Worm (Caenorhabditis elegans) whole organism, L1 larva: ENCODE results near the gene C52B9.10.

Experiments
- aha-1 ChIP-seq: fragments of 150-350 bp; optimal IDR thresholded peaks from 2 replicates; lab custom pipeline; 2014; ENCODE audit warnings: missing biosample characterization, missing genetic modification characterization
- dsc-1 ChIP-seq: sonication (generic microtip); optimal IDR thresholded peaks from 2 replicates; lab custom pipeline; 2016; ENCODE audit warnings: mild to moderate bottlenecking, missing genetic modification characterization, missing compliant biosample characterization
- jun-1 ChIP-seq: fragments of 150-350 bp; optimal IDR thresholded peaks from 2 replicates; lab custom pipeline; 2014; ENCODE audit warnings: missing biosample characterization, missing genetic modification reagents, missing genetic modification characterization
- lin-39 ChIP-seq: fragments of 150-350 bp; optimal IDR thresholded peaks from 2 replicates; lab custom pipeline; 2014; ENCODE audit warnings: missing biosample characterization, missing genetic modification reagents, missing genetic modification characterization
- lir-3 ChIP-seq: sonication (generic microtip); optimal IDR thresholded peaks from 2 replicates; lab custom pipeline; 2016; ENCODE audit warnings: mild to moderate bottlenecking, missing genetic modification characterization, moderate library complexity, missing compliant biosample characterization; ENCODE audit not compliant: poor library complexity
- nhr-11 ChIP-seq: fragments of 150-350 bp; optimal IDR thresholded peaks from 2 replicates; lab custom pipeline; 2014; ENCODE audit warnings: missing biosample characterization, missing genetic modification characterization
- nhr-76 ChIP-seq: sonication (generic microtip); optimal IDR thresholded peaks from 2 replicates; lab custom pipeline; 2017; ENCODE audit warnings: missing biosample characterization, missing genetic modification characterization
- nhr-77 ChIP-seq: fragments of 150-350 bp; optimal IDR thresholded peaks from 2 replicates; lab custom pipeline; 2014; ENCODE audit warnings: missing biosample characterization, missing genetic modification characterization
- pag-3 ChIP-seq: sonication (generic microtip); optimal IDR thresholded peaks from 2 replicates; lab custom pipeline; 2017; ENCODE audit warnings: missing genetic modification characterization, mild to moderate bottlenecking, missing compliant biosample characterization, antibody characterized with exemption, borderline replicate concordance; ENCODE audit not compliant: insufficient read depth
- pqm-1 ChIP-seq: sonication (generic microtip); optimal IDR thresholded peaks from 3 replicates; lab custom pipeline; 2017; ENCODE audit warnings: missing biosample characterization, missing genetic modification characterization

DNA sequence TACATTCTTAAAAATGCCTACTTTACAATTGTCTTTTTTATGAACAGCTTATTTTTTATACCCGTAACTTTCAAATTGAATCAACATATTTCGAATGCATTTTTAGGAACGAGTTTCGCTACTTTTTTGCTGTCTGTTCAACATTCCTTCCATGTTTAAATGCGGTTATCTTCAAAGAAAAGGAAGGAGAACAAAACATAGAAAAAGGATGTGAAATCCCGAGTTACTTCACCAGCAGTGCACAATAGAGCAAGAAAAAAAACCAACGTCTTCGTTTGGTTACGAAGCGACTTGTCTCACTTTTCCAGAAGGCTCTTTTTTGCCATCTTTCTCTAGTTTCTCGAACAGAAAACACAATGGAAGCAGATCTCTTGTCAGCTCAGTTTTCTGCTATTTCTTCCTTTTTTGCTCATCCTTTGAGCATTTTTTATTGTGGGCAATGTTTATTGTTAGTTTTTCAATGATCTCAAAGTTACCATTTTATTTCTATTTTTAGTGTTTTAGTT is 12.0 kb downstream of the C52B9.10 start, which contains the start of gene cka-2:
- TF ChIP-seq nhr-77 = no peak
- no peak for TF ChIP-seq nhr-76 (tag; lab: Kevin White, UChicago)
- TF ChIP-seq aha-1 = no peak
- TF ChIP-seq lin-39 (tag; lab: Kevin White, UChicago) = no peak
- no peak for TF ChIP-seq lir-3 (tag; lab: Kevin White, UChicago)
- no peak for TF ChIP-seq nhr-11
- TF ChIP-seq dsc-1 = no peak
- TF ChIP-seq jun-1 = no peak
- TF ChIP-seq pqm-1 (tag; lab: Kevin White, UChicago) = no peak
- no peak for TF ChIP-seq pag-3 (tag; lab: Kevin White, UChicago)
